Fruit fly (Drosophila melanogaster): ENCODE data around the gene ATPsynbetaL.

The ATPsynbetaL gene

DNA sequence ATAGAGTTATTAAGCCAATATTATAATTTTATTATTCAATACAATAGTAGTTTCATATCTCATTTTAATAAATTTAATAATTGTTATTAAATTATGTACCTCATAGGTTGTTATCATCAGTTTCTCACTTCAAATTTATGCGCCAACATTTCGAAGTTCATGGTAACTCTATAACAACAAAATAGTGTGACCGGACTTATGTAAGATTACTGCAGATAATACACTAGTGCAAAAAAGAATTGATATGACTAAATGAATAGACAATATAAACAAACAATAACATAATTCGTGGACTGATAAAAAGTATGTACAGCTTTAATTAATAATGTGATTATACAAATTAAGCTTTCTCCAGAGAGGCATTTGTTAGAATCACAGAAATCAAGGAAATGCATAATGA, 24.2 kb downstream of the ATPsynbetaL start, which contains the start of gene Strump:
Gene Strump (plus strand): TSS at position 212 of the 400 bp plus-strand sequence.
- no peak for TF ChIP-seq EcR (GFP tag; optimal IDR thresholded peaks at IDR 0.05)
- TF ChIP-seq fd96Ca (GFP tag; IDR thresholded peaks at IDR 0.05), result no peak
- no peak for TF ChIP-seq CG4496 (GFP tag; IDR thresholded peaks at IDR 0.05)
- no peak for TF ChIP-seq CG15710 (tag; optimal IDR thresholded peaks at IDR 0.05)
- TF ChIP-seq CG34367 (tag; optimal IDR thresholded peaks at IDR 0.05), result no peak
- no peak for TF ChIP-seq CG8159 (tag; optimal IDR thresholded peaks at IDR 0.05)
- TF ChIP-seq gl (tag; optimal IDR thresholded peaks at IDR 0.05), result no peak
- no peak for TF ChIP-seq CG13204 (GFP tag; optimal IDR thresholded peaks at IDR 0.05)
- no peak for TF ChIP-seq CG14655 (GFP tag; optimal IDR thresholded peaks at IDR 0.05)
- TF ChIP-seq CG17806 (tag; optimal IDR thresholded peaks at IDR 0.05), result no peak
- TF ChIP-seq CG32121 (GFP tag; IDR thresholded peaks at IDR 0.05), result no peak
- no peak for TF ChIP-seq Pif1A (GFP tag; optimal IDR thresholded peaks at IDR 0.05)

DNA sequence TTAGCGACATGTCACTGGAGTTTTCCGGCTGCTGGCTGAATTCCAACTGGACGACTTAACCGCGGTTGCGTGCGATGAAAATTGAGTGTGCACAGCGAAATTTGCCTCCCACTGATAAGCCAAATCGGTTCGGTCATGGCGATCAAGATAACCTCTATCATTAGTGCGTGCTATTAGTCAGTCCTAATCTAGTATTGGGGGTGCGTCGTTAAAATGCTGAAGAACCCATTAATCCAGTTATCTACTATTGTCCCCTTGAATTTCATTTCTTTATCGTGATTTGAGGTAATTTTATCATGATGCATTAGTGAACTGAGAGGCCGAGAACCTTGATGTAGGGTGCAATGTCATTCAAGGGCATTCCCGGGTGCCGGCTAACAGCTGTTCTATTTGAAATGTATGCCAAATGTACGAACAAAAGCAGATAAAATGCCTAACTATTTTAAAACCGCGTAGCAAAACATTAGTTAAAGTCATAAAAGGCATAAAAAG, 30.9 kb downstream of the ATPsynbetaL start, which contains the start of gene Pgm1:
Gene Pgm1 (minus strand): TSS at position 51 of the 492 bp plus-strand sequence.
- TF ChIP-seq CG15710 (tag; optimal IDR thresholded peaks at IDR 0.05) (peak; percentile 79), CG32121 (GFP tag; IDR thresholded peaks at IDR 0.05) (peak; percentile 77), CG12605 (GFP tag; IDR thresholded peaks at IDR 0.05) (peak; percentile 63), Pif1B (GFP tag; optimal IDR thresholded peaks at IDR 0.05) (no peak), CG34367 (tag; optimal IDR thresholded peaks at IDR 0.05) (no peak), EcR (GFP tag; optimal IDR thresholded peaks at IDR 0.05) (peak; percentile 71), CG17806 (tag; optimal IDR thresholded peaks at IDR 0.05) (peak; percentile 85), CG8159 (tag; optimal IDR thresholded peaks at IDR 0.05) (peak; percentile 86), rn (GFP tag; IDR thresholded peaks at IDR 0.05) (peak; percentile 75), D1 (tag; optimal IDR thresholded peaks at IDR 0.05) (no peak), Ets98B (GFP tag; IDR thresholded peaks at IDR 0.05) (peak; percentile 68), Snoo (tag; optimal IDR thresholded peaks at IDR 0.05) (peak; percentile 86), gl (tag; optimal IDR thresholded peaks at IDR 0.05) (peak; percentile 86), CG8301 (tag; optimal IDR thresholded peaks at IDR 0.05) (peak; percentile 91), CG14655 (GFP tag; optimal IDR thresholded peaks at IDR 0.05) (no peak), fd96Ca (GFP tag; IDR thresholded peaks at IDR 0.05) (peak; percentile 89; the same call in 2 of the 3 replicates), Pif1A (GFP tag; optimal IDR thresholded peaks at IDR 0.05) (no peak), CG13204 (GFP tag; optimal IDR thresholded peaks at IDR 0.05) (no peak), CG10348 (GFP tag; IDR thresholded peaks at IDR 0.05) (peak; percentile 62), CG9948 (tag; optimal IDR thresholded peaks at IDR 0.05) (peak; percentile 83), CG4496 (GFP tag; IDR thresholded peaks at IDR 0.05) (peak; percentile 87)

DNA sequence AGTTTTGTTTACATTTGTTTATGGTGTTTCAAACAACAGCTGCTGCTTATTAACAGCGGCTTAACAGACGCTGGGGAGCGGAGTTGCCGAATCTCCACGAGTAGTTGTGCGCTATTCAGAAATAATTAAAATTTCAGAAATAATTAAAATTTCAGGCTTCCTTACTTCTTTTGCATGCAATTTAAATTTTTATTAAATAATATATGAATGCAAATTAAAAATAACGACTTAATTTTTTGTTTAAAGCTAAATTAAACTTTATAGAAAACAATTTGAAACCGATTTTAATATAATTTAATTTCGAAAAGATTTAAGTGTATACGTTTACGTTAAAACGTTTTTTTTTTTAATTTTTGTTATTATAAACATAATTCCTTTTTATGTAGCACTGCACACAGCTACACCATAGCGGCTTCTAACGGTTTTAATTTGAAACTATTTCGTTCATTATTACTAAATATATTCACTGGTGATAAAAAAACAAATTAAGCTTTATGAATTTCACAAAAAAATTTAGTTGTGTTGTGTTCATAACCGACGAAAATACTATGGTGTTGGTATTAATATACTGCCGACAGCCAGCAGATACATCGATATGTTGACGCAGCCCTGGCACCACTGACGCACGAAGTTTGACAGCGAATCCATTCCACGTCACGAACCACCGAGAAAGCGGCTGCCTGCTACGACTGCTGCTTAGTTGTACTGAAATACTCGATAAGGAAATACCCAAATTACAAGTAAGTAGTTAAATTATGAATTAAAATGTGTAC, 31.5 kb downstream of the ATPsynbetaL start, which contains the start of gene SsRbeta:
Gene SsRbeta (plus strand): TSS at position 645 of the 773 bp plus-strand sequence.
- TF ChIP-seq rn (GFP tag; IDR thresholded peaks at IDR 0.05) (peak; percentile 28; the same call in 1 of the 2 replicates), D1 (tag; optimal IDR thresholded peaks at IDR 0.05) (peak; percentile 38), Pif1B (GFP tag; optimal IDR thresholded peaks at IDR 0.05) (no peak), CG15710 (tag; optimal IDR thresholded peaks at IDR 0.05) (no peak), CG17806 (tag; optimal IDR thresholded peaks at IDR 0.05) (no peak), EcR (GFP tag; optimal IDR thresholded peaks at IDR 0.05) (no peak), Pif1A (GFP tag; optimal IDR thresholded peaks at IDR 0.05) (no peak), CG32121 (GFP tag; IDR thresholded peaks at IDR 0.05) (peak; percentile 21; the same call in 1 of the 2 replicates), Ets98B (GFP tag; IDR thresholded peaks at IDR 0.05) (peak; percentile 5; the same call in 1 of the 2 replicates), CG9948 (tag; optimal IDR thresholded peaks at IDR 0.05) (no peak), CG4496 (GFP tag; IDR thresholded peaks at IDR 0.05) (peak; percentile 33; the same call in 2 of the 3 replicates), CG13204 (GFP tag; optimal IDR thresholded peaks at IDR 0.05) (no peak), CG12605 (GFP tag; IDR thresholded peaks at IDR 0.05) (peak; percentile 7; the same call in 1 of the 2 replicates), CG34367 (tag; optimal IDR thresholded peaks at IDR 0.05) (no peak), gl (tag; optimal IDR thresholded peaks at IDR 0.05) (no peak), Snoo (tag; optimal IDR thresholded peaks at IDR 0.05) (peak; percentile 23), CG8159 (tag; optimal IDR thresholded peaks at IDR 0.05) (peak; percentile 2), CG8301 (tag; optimal IDR thresholded peaks at IDR 0.05) (no peak), CG10348 (GFP tag; IDR thresholded peaks at IDR 0.05) (no peak), fd96Ca (GFP tag; IDR thresholded peaks at IDR 0.05) (no peak; the same call in 2 of the 3 replicates), CG14655 (GFP tag; optimal IDR thresholded peaks at IDR 0.05) (no peak)

DNA sequence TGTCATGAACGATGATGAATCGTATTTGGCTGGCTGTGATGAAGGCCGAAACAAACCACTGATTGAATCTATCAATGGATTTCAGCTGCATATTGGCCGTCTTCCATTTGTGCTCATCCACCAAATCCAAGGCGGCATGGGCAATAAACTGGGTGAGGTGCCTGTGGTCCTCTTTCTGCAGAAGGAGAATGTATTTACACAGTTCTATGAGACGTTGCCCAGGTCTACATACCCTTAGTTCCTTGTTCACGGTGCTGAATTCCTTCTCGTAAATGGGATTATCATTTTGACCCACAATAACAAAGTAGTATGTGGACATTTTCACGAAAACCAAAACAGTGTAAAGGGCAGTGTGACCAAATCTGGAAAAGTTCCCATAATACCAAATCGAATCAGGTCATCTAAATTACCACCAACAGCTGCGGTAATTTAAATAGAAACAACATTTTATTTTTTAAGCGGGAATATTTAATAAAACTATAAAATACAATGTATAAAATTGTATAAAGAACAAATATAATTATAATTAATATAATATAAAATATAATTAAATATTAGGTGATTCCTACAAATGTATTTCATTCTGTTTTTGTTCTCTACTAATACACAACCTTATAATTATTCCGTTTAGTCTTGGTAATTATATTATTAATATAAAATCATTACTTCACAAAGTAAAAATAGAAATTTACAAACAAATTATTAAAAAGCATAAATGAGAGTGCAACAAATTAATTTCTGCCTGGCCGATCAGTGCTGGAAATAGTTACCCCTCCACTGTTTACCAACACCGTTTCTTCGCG, 33.8 kb downstream of the ATPsynbetaL start, which contains the start of the genes Trs20 and elg1:
Gene Trs20 (minus strand): TSS at position 369 of the 803 bp plus-strand sequence.
Gene elg1 (plus strand): TSS at position 765 of the 803 bp plus-strand sequence.
- TF ChIP-seq CG12605 (GFP tag; IDR thresholded peaks at IDR 0.05) (no peak; the same call in 1 of the 2 replicates), CG4496 (GFP tag; IDR thresholded peaks at IDR 0.05) (no peak), CG15710 (tag; optimal IDR thresholded peaks at IDR 0.05) (peak; percentile 60), CG17806 (tag; optimal IDR thresholded peaks at IDR 0.05) (peak; percentile 20), Snoo (tag; optimal IDR thresholded peaks at IDR 0.05) (peak; percentile 49), CG9948 (tag; optimal IDR thresholded peaks at IDR 0.05) (peak; percentile 24), CG34367 (tag; optimal IDR thresholded peaks at IDR 0.05) (peak; percentile 23), Pif1A (GFP tag; optimal IDR thresholded peaks at IDR 0.05) (no peak), CG32121 (GFP tag; IDR thresholded peaks at IDR 0.05) (peak; percentile 40; the same call in 1 of the 2 replicates), EcR (GFP tag; optimal IDR thresholded peaks at IDR 0.05) (peak; percentile 27), Ets98B (GFP tag; IDR thresholded peaks at IDR 0.05) (peak; percentile 10; the same call in 1 of the 2 replicates), CG13204 (GFP tag; optimal IDR thresholded peaks at IDR 0.05) (no peak)
